Fruit fly (Drosophila melanogaster) whole organism, pupa: Measurements from ENCODE around the gene Drsl4.

ENCODE experiments used
- CG10348 ChIP-seq: fragments of 200-800 bp; sonication (Bioruptor generic); IDR thresholded peaks from 2 replicates; pipeline ENCODE4 v1.3.6; 2022; ENCODE audit warnings: missing biosample characterization, missing genetic modification characterization
- CG15710 ChIP-seq: fragments of 200-800 bp; sonication (Bioruptor generic); optimal IDR thresholded peaks from 2 replicates; lab custom pipeline; 2018; ENCODE audit warnings: missing biosample characterization, mild to moderate bottlenecking, missing genetic modification characterization, moderate library complexity
- CG8159 ChIP-seq: fragments of 200-800 bp; sonication (Bioruptor generic); optimal IDR thresholded peaks from 3 replicates; lab custom pipeline; 2018; ENCODE audit warnings: missing biosample characterization, mild to moderate bottlenecking, missing genetic modification characterization, moderate library complexity
- CG8301 ChIP-seq: fragments of 200-800 bp; sonication (Bioruptor generic); optimal IDR thresholded peaks from 2 replicates; lab custom pipeline; 2018; ENCODE audit warnings: missing biosample characterization, mild to moderate bottlenecking, missing genetic modification characterization
- EcR ChIP-seq: fragments of 200-800 bp; sonication (Bioruptor generic); optimal IDR thresholded peaks from 3 replicates; lab custom pipeline; 2019; ENCODE audit warnings: missing biosample characterization, missing genetic modification characterization, mild to moderate bottlenecking, moderate library complexity, missing genetic modification reagents
- Pif1B ChIP-seq: fragments of 200-800 bp; sonication (Bioruptor generic); optimal IDR thresholded peaks from 3 replicates; lab custom pipeline; 2016; ENCODE audit warnings: missing biosample characterization, missing genetic modification characterization
- Snoo ChIP-seq: fragments of 200-800 bp; sonication (Bioruptor generic); optimal IDR thresholded peaks from 3 replicates; lab custom pipeline; 2017; ENCODE audit warnings: missing biosample characterization, mild to moderate bottlenecking, missing genetic modification characterization, inconsistent platforms
- gl ChIP-seq: fragments of 200-800 bp; sonication (Bioruptor generic); optimal IDR thresholded peaks from 2 replicates; lab custom pipeline; 2018; ENCODE audit warnings: missing biosample characterization, mild to moderate bottlenecking, missing genetic modification characterization
- rn ChIP-seq: fragments of 200-800 bp; sonication (Bioruptor generic); IDR thresholded peaks from 2 replicates; pipeline ENCODE4 v1.3.6; 2022; ENCODE audit warnings: missing biosample characterization, missing genetic modification characterization

dm6 chr3L:3319223-3319643 lies 3.8 kb downstream of the Drsl4 start, which contains the start of the genes PIG-C, CG12016 and Dpm2:
- no peak for TF ChIP-seq EcR (GFP tag; lab: Kevin White, UChicago)
- TF ChIP-seq CG15710 (tag; lab: Kevin White, UChicago): peak; percentile 48
- TF ChIP-seq rn (GFP tag; lab: Robert Waterston, UW): no peak
- TF ChIP-seq Pif1B (GFP tag; lab: Kevin White, UChicago): no peak
- TF ChIP-seq CG8301: peak; percentile 8
- peak; percentile 20 for TF ChIP-seq Snoo (tag; lab: Kevin White, UChicago)
- no peak for TF ChIP-seq CG8159 (tag; lab: Kevin White, UChicago)
- TF ChIP-seq CG10348: no peak
- TF ChIP-seq gl: no peak
